Worm (Caenorhabditis elegans): ENCODE data around the gene gst-2.

gst-2 gene

DNA sequence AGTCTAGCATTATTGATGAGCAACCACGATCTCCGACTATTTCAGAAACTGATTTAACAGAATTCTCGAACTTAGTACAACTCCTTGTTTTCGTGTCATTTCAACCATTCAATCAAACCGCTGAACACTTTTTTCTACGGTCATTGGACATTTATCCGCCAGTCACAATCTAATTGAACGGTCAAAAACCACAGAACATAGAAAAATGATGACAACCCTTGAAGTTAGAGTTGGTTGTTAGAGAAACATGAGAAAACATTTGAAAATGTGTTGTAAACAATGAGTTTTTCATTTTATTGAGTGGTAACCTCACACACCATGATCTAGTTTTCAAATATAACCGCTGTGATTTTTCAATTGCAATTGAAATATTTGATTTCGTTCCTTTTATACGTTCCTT is 2.6 kb upstream of the gst-2 start:
- TF ChIP-seq sea-1 (GFP tag; conservative IDR thresholded peaks at IDR 0.05) (no peak), aly-1 (tag; optimal IDR thresholded peaks at IDR 0.05) (no peak)

DNA sequence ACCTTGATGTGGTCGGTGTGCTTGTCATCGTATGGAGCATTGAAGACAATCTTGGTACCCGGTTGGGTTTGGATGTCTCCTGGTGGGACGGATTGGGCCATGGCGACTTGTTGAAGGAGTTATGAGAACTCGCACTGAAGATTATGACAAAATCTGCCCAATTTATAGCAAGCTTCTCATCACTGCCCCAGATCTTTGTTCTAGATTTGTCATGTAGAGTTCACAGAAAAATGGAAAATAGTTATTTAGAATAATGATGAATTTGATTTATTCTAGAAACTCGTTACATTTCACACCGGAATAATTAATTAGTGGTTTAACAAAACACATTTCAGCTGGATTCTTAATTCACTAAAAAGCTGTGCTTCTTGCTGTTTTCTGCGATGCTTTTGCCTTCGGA is 1.8 kb upstream of the gst-2 start, which contains the start of gene msp-38:
Gene msp-38, minus strand, starts transcription at position 101 of the 400 bp plus-strand sequence.
- TF ChIP-seq tbx-11 (GFP tag; IDR thresholded peaks at IDR 0.05) (no peak), tra-4 (tag; optimal IDR thresholded peaks at IDR 0.05) (no peak), hmg-4 (GFP tag; optimal IDR thresholded peaks at IDR 0.05) (no peak), hmbx-1 (tag; optimal IDR thresholded peaks at IDR 0.05) (no peak), tbx-37 (GFP tag; conservative IDR thresholded peaks at IDR 0.05) (no peak), ama-1 (optimal IDR thresholded peaks at IDR 0.05) (no peak), B0310.2 (tag; optimal IDR thresholded peaks at IDR 0.05) (no peak), hnd-1 (tag; optimal IDR thresholded peaks at IDR 0.05) (no peak), ceh-13 (GFP tag; optimal IDR thresholded peaks at IDR 0.05) (no peak), F13C5.2 (tag; optimal IDR thresholded peaks at IDR 0.05) (no peak), ceh-36 (tag; optimal IDR thresholded peaks at IDR 0.05) (no peak), sea-1 (GFP tag; conservative IDR thresholded peaks at IDR 0.05) (no peak), aly-1 (tag; optimal IDR thresholded peaks at IDR 0.05) (no peak)

DNA sequence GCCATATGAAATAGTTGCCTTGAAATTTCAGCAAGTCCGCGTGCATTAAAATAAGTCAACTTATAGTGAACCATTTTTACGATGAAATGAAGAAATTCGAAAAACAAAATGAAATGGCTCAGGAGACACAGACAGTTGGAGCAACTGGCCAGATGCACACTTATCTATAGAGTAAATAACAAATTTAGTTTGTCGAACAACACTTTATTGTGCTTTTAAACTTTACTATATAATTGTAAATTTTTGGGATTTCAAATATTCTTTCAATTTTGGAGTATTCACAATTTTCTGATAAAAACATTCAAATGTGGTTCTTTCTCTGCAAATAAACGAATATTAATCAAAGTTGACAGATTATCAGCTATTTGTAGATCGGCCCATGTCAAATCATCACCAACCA is 1.7 kb downstream of the gst-2 start, which contains the start of gene gst-3:
Gene gst-3, minus strand, starts transcription at position 101 of the 400 bp plus-strand sequence.
- no peak for TF ChIP-seq hmbx-1 (tag; optimal IDR thresholded peaks at IDR 0.05)
- TF ChIP-seq flt-1 (GFP tag; IDR thresholded peaks at IDR 0.05): no peak
- TF ChIP-seq scrt-1 (GFP tag; IDR thresholded peaks at IDR 0.05): no peak
- no peak for TF ChIP-seq pes-1 (GFP tag; IDR thresholded peaks at IDR 0.05)
- no peak for TF ChIP-seq aly-1 (tag; optimal IDR thresholded peaks at IDR 0.05)
- no peak for TF ChIP-seq sea-1 (GFP tag; conservative IDR thresholded peaks at IDR 0.05)
- no peak for TF ChIP-seq tbx-11 (GFP tag; IDR thresholded peaks at IDR 0.05)
- TF ChIP-seq tbx-37 (GFP tag; conservative IDR thresholded peaks at IDR 0.05): no peak
- TF ChIP-seq hnd-1 (tag; optimal IDR thresholded peaks at IDR 0.05): no peak
- TF ChIP-seq ceh-13 (GFP tag; optimal IDR thresholded peaks at IDR 0.05): no peak

DNA sequence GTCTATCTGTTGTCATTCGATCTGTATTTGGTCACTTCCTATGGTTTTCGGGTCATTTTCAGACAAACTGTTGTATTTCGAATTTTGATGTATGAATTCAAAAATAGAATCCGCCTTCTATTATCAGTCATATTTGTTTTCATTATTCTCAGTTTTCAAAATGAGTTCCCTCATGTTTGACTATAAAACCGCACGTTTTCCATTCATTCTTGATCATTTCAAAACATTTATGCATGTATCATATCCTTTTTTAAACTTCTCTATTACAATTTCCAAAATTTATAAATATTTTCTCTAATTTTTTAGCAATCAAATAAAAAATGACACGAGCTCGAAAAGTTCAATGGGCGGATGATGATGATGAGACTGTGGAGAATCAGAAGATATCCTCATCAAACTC is 4.1 kb downstream of the gst-2 start, which contains the start of gene K08F4.12:
Gene K08F4.12, plus strand, starts transcription at position 301 of the 400 bp plus-strand sequence.
- no peak for TF ChIP-seq flt-1 (GFP tag; IDR thresholded peaks at IDR 0.05)
- TF ChIP-seq aly-1 (tag; optimal IDR thresholded peaks at IDR 0.05): no peak
- TF ChIP-seq ets-7 (tag; optimal IDR thresholded peaks at IDR 0.05): no peak
- no peak for TF ChIP-seq pes-1 (GFP tag; IDR thresholded peaks at IDR 0.05)
- TF ChIP-seq ceh-13 (GFP tag; optimal IDR thresholded peaks at IDR 0.05): no peak
- no peak for TF ChIP-seq sea-1 (GFP tag; conservative IDR thresholded peaks at IDR 0.05)
- no peak for TF ChIP-seq hmbx-1 (tag; optimal IDR thresholded peaks at IDR 0.05)
- no peak for TF ChIP-seq tra-4 (tag; optimal IDR thresholded peaks at IDR 0.05)
- no peak for TF ChIP-seq ceh-36 (tag; optimal IDR thresholded peaks at IDR 0.05)
- no peak for TF ChIP-seq F13C5.2 (tag; optimal IDR thresholded peaks at IDR 0.05)
- TF ChIP-seq B0310.2 (tag; optimal IDR thresholded peaks at IDR 0.05): no peak
- no peak for TF ChIP-seq tbx-37 (GFP tag; conservative IDR thresholded peaks at IDR 0.05)
- no peak for TF ChIP-seq hnd-1 (tag; optimal IDR thresholded peaks at IDR 0.05)
- TF ChIP-seq hmg-4 (GFP tag; optimal IDR thresholded peaks at IDR 0.05): no peak
- no peak for TF ChIP-seq ama-1 (optimal IDR thresholded peaks at IDR 0.05)
- TF ChIP-seq scrt-1 (GFP tag; IDR thresholded peaks at IDR 0.05): no peak
- no peak for TF ChIP-seq tbx-11 (GFP tag; IDR thresholded peaks at IDR 0.05)

DNA sequence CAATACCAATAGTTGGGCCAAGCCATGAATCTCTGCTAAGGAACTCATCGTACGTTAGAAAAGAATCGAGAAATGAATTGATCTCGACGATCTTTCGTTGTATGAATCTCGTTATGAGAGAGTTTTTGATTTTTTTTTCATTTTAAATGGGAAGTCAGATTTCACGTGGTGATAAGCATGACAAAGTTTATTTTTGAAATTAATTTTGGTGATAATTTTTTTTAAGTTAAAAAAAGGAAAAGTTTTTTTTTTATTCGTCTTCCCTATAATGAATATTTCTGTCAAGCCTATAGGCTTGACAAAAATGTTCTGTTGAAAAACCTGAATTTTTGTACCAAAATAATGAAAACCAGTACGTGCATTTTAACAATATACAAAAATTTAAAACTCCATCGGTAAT is 6.0 kb downstream of the gst-2 start, which contains the start of gene K08F4.5:
Gene K08F4.5, minus strand, starts transcription at position 101 of the 400 bp plus-strand sequence.
- TF ChIP-seq ceh-13 (GFP tag; optimal IDR thresholded peaks at IDR 0.05) (no peak), tra-4 (tag; optimal IDR thresholded peaks at IDR 0.05) (no peak), scrt-1 (GFP tag; IDR thresholded peaks at IDR 0.05) (no peak), ets-7 (tag; optimal IDR thresholded peaks at IDR 0.05) (no peak), ceh-36 (tag; optimal IDR thresholded peaks at IDR 0.05) (no peak), hmbx-1 (tag; optimal IDR thresholded peaks at IDR 0.05) (no peak), sea-1 (GFP tag; conservative IDR thresholded peaks at IDR 0.05) (no peak), hmg-4 (GFP tag; optimal IDR thresholded peaks at IDR 0.05) (no peak)

DNA sequence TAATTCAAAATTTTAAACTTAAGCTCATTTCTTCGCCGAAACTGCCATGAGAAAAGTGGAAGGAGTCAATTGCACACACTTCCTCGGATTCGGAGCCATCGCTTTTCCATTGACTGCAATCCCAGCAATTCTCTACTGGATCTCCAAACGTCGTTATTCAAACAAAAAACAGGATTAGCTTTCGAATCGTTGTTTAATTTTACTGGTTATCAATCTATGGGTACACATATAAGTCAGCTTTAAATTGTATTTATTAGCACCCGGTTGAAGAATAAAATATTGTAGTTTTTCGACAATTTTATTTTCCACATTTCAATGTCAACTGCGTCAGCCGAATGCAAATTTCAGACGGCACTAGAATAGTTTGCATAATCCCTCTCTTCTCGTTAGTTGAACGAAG is 11.9 kb downstream of the gst-2 start, which contains the start of gene glt-3:
Gene glt-3, plus strand, starts transcription at position 301 of the 400 bp plus-strand sequence.
- TF ChIP-seq ceh-13 (GFP tag; optimal IDR thresholded peaks at IDR 0.05) (no peak), ama-1 (optimal IDR thresholded peaks at IDR 0.05) (no peak), hmbx-1 (tag; optimal IDR thresholded peaks at IDR 0.05) (no peak), ceh-36 (tag; optimal IDR thresholded peaks at IDR 0.05) (no peak), tbx-37 (GFP tag; conservative IDR thresholded peaks at IDR 0.05) (no peak), hnd-1 (tag; optimal IDR thresholded peaks at IDR 0.05) (no peak), hmg-4 (GFP tag; optimal IDR thresholded peaks at IDR 0.05) (no peak)

DNA sequence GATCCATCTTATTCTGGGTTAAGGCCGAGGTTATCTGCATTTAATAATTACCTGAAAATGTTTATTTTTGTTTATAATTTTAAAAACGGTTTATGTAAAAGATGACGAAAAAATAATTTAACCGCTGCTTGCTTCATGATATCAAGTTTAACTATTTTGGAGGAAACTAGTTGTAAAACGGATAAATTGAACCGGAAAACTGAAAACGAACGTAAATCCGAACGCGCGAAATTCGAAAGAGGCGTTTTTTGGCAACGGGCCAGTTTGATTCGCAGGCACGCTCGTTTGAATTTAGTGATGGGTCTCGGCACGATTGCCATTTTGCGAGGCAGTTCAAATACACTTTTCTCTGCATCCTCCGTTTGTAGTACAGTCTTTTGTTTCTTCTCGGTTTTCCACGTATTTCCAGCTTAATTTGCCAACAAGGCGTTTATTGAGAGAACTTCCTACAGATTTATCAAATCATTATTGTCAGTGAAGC is 12.9 kb downstream of the gst-2 start, which contains the start of the genes gtbp-1 and K08F4.3:
Gene gtbp-1, minus strand, starts transcription at position 51 of the 481 bp plus-strand sequence.
Gene K08F4.3, plus strand, starts transcription at position 352 of the 481 bp plus-strand sequence.
- TF ChIP-seq scrt-1 (GFP tag; IDR thresholded peaks at IDR 0.05): no peak
- TF ChIP-seq hmg-4 (GFP tag; optimal IDR thresholded peaks at IDR 0.05): no peak
- TF ChIP-seq pes-1 (GFP tag; IDR thresholded peaks at IDR 0.05): no peak
- no peak for TF ChIP-seq tbx-11 (GFP tag; IDR thresholded peaks at IDR 0.05)
- no peak for TF ChIP-seq ceh-36 (tag; optimal IDR thresholded peaks at IDR 0.05)
- TF ChIP-seq hmbx-1 (tag; optimal IDR thresholded peaks at IDR 0.05): no peak
- TF ChIP-seq flt-1 (GFP tag; IDR thresholded peaks at IDR 0.05): no peak
- no peak for TF ChIP-seq F13C5.2 (tag; optimal IDR thresholded peaks at IDR 0.05)
- TF ChIP-seq hnd-1 (tag; optimal IDR thresholded peaks at IDR 0.05): no peak
- no peak for TF ChIP-seq B0310.2 (tag; optimal IDR thresholded peaks at IDR 0.05)
- no peak for TF ChIP-seq aly-1 (tag; optimal IDR thresholded peaks at IDR 0.05)
- no peak for TF ChIP-seq ama-1 (optimal IDR thresholded peaks at IDR 0.05)

DNA sequence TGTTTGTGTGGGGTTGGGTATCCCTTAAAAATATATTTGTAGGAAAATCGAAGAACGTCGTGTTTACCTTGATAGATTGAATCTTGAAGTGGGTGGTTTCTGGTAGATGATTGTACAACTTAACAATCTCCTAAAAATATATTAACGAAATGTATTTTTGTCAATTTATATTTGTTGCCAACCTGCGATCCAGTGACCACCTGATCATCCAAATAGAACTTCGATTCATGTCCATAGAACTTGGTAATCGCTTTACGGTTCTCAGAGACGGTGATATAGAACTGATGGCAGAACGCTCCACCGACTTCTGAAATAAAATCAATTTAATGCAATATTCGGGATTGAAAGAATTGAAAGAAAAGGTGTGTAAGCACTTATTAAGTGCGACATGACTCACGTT is 13.4 kb downstream of the gst-2 start:
- TF ChIP-seq hnd-1 (tag; optimal IDR thresholded peaks at IDR 0.05) (no peak), ets-7 (tag; optimal IDR thresholded peaks at IDR 0.05) (no peak), ceh-13 (GFP tag; optimal IDR thresholded peaks at IDR 0.05) (no peak), ceh-36 (tag; optimal IDR thresholded peaks at IDR 0.05) (no peak), tbx-37 (GFP tag; conservative IDR thresholded peaks at IDR 0.05) (no peak), sea-1 (GFP tag; conservative IDR thresholded peaks at IDR 0.05) (no peak), aly-1 (tag; optimal IDR thresholded peaks at IDR 0.05) (no peak), flt-1 (GFP tag; IDR thresholded peaks at IDR 0.05) (no peak), tbx-11 (GFP tag; IDR thresholded peaks at IDR 0.05) (no peak), hmg-4 (GFP tag; optimal IDR thresholded peaks at IDR 0.05) (no peak), pes-1 (GFP tag; IDR thresholded peaks at IDR 0.05) (no peak), tra-4 (tag; optimal IDR thresholded peaks at IDR 0.05) (no peak), scrt-1 (GFP tag; IDR thresholded peaks at IDR 0.05) (no peak), B0310.2 (tag; optimal IDR thresholded peaks at IDR 0.05) (no peak), ama-1 (optimal IDR thresholded peaks at IDR 0.05) (no peak), hmbx-1 (tag; optimal IDR thresholded peaks at IDR 0.05) (no peak)

Measured in whole organism, early embryonic.